Fruit fly (Drosophila melanogaster): ENCODE measurements around the gene CG34375.

The CG34375 gene

DNA sequence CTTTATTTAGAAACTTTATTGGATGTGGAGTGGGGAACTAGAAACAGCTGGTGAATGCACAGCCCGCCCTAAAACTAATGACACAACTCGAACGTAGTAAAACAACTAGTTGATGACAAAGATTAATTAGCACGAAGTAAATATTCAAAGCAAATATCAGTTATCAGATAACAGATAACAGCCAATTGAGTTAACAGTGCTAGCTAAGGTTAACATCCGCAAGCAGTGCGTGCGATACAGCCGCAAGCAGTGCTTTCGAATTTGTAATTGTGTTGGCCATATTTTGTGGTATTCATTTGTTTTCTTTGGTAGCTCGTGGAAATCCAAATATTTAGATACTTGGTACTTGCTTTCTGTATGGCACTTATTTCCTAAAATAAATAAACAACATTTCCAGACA is 3.1 kb upstream of the CG34375 start (continued):
- no peak for TF ChIP-seq CG17328 (GFP tag; IDR thresholded peaks at IDR 0.05)
- no peak for TF ChIP-seq Taf1 (GFP tag; IDR thresholded peaks at IDR 0.05)
- TF ChIP-seq mam (GFP tag; optimal IDR thresholded peaks at IDR 0.05), result no peak
- TF ChIP-seq shn (GFP tag; optimal IDR thresholded peaks at IDR 0.05), result no peak
- no peak for TF ChIP-seq CG10462 (GFP tag; optimal IDR thresholded peaks at IDR 0.05)
- TF ChIP-seq ATbp (GFP tag; optimal IDR thresholded peaks at IDR 0.05), result peak; percentile 43
- TF ChIP-seq Atf6 (GFP tag; IDR thresholded peaks at IDR 0.05), result no peak
- no peak for TF ChIP-seq NC2β (GFP tag; optimal IDR thresholded peaks at IDR 0.05)
- no peak for TF ChIP-seq CG15011 (GFP tag; optimal IDR thresholded peaks at IDR 0.05)
- no peak for TF ChIP-seq HmgD (GFP tag; optimal IDR thresholded peaks at IDR 0.05)
- peak; percentile 19 for TF ChIP-seq CG1603 (tag; optimal IDR thresholded peaks at IDR 0.05)
- TF ChIP-seq MBD-R2 (GFP tag; IDR thresholded peaks at IDR 0.05), result peak; percentile 26; the same call in 1 of the 2 replicates
- no peak for TF ChIP-seq CG15073 (GFP tag; optimal IDR thresholded peaks at IDR 0.05)
- TF ChIP-seq CG13287 (GFP tag; IDR thresholded peaks at IDR 0.05; ENCODE audit: partially characterized antibody), result peak; percentile 17; the same call in 1 of the 2 replicates
- no peak for TF ChIP-seq CG33557 (GFP tag; optimal IDR thresholded peaks at IDR 0.05)
- TF ChIP-seq CG16813 (GFP tag; IDR thresholded peaks at IDR 0.05; ENCODE audit: partially characterized antibody), result 0 out of 3 replicates have a peak, but pooled peaks have one; percentile 16
- TF ChIP-seq CG15269 (tag; optimal IDR thresholded peaks at IDR 0.05), result peak; percentile 32
- TF ChIP-seq wek (GFP tag; optimal IDR thresholded peaks at IDR 0.05), result peak; percentile 45
- no peak for TF ChIP-seq hbn (GFP tag; IDR thresholded peaks at IDR 0.05; ENCODE audit: partially characterized antibody)
- no peak for TF ChIP-seq sc (optimal IDR thresholded peaks at IDR 0.05)
- TF ChIP-seq sc (GFP tag; optimal IDR thresholded peaks at IDR 0.05), result no peak
- no peak for TF ChIP-seq Max (GFP tag; optimal IDR thresholded peaks at IDR 0.05)
- peak; percentile 1 for TF ChIP-seq CrebB (tag; optimal IDR thresholded peaks at IDR 0.05)
- no peak for TF ChIP-seq Sox102F (GFP tag; optimal IDR thresholded peaks at IDR 0.05)
- TF ChIP-seq CG3065 (GFP tag; optimal IDR thresholded peaks at IDR 0.05), result no peak
- TF ChIP-seq CG12659 (GFP tag; optimal IDR thresholded peaks at IDR 0.05), result no peak
- no peak for TF ChIP-seq org-1 (GFP tag; optimal IDR thresholded peaks at IDR 0.05)
- TF ChIP-seq C15 (GFP tag; IDR thresholded peaks at IDR 0.05), result no peak
- peak; percentile 33 for TF ChIP-seq Hmr (GFP tag; optimal IDR thresholded peaks at IDR 0.05)
- peak; percentile 35 for TF ChIP-seq mirr (GFP tag; optimal IDR thresholded peaks at IDR 0.05)
- no peak for TF ChIP-seq CG6791 (GFP tag; IDR thresholded peaks at IDR 0.05; ENCODE audit: partially characterized antibody)
- no peak for TF ChIP-seq Dp (GFP tag; optimal IDR thresholded peaks at IDR 0.05)
- TF ChIP-seq sens (GFP tag), result peak; percentile 72
- TF ChIP-seq grn (GFP tag; optimal IDR thresholded peaks at IDR 0.05), result peak; percentile 56
- no peak for TF ChIP-seq Hr78 (GFP tag; optimal IDR thresholded peaks at IDR 0.05)
- peak; percentile 74 for TF ChIP-seq Vsx1 (GFP tag; optimal IDR thresholded peaks at IDR 0.05)
- no peak for TF ChIP-seq CG6683 (GFP tag; optimal IDR thresholded peaks at IDR 0.05)
- TF ChIP-seq CG1233 (GFP tag; optimal IDR thresholded peaks at IDR 0.05), result no peak
- TF ChIP-seq Dfd (GFP tag; optimal IDR thresholded peaks at IDR 0.05), result peak in 1 of 2 experiments; percentile 4
- peak; percentile 43; the same call in 1 of the 2 replicates for TF ChIP-seq Rfx (GFP tag; IDR thresholded peaks at IDR 0.05)
- TF ChIP-seq klu (GFP tag; IDR thresholded peaks at IDR 0.05), result no peak
- peak; percentile 29 for TF ChIP-seq unpg (GFP tag; optimal IDR thresholded peaks at IDR 0.05)
- peak; percentile 72 for TF ChIP-seq Med (GFP tag)
- no peak for TF ChIP-seq CG34376 (GFP tag; optimal IDR thresholded peaks at IDR 0.05)
- TF ChIP-seq eve (GFP tag; optimal IDR thresholded peaks at IDR 0.05), result no peak
- TF ChIP-seq dimm (GFP tag; IDR thresholded peaks at IDR 0.05), result no peak
- no peak for TF ChIP-seq CG34422 (GFP tag; IDR thresholded peaks at IDR 0.05)
- TF ChIP-seq CG11696 (GFP tag; IDR thresholded peaks at IDR 0.05), result 0 out of 2 replicates have a peak, but pooled peaks have one; percentile 32
- TF ChIP-seq CG6765 (GFP tag; optimal IDR thresholded peaks at IDR 0.05), result no peak
- no peak for TF ChIP-seq Dref (GFP tag; IDR thresholded peaks at IDR 0.05)
- TF ChIP-seq tup (GFP tag; optimal IDR thresholded peaks at IDR 0.05), result no peak
